Worm (Caenorhabditis elegans): ENCODE data around the gene sdf-9.
A peak's percentile ranks its signal among the peaks of the same experiment; 100 is the strongest.

Gene sdf-9

ce11 chrV:20830409-20830808, 32.4 kb downstream of the sdf-9 start:
- TF ChIP-seq ama-1 (optimal IDR thresholded peaks at IDR 0.05) (no peak), tra-4 (tag; optimal IDR thresholded peaks at IDR 0.05) (no peak), B0310.2 (tag; optimal IDR thresholded peaks at IDR 0.05) (no peak), tbx-11 (GFP tag; IDR thresholded peaks at IDR 0.05) (no peak), ceh-36 (tag; optimal IDR thresholded peaks at IDR 0.05) (no peak), tbx-37 (GFP tag; conservative IDR thresholded peaks at IDR 0.05) (no peak), hnd-1 (tag; optimal IDR thresholded peaks at IDR 0.05) (no peak), ceh-13 (GFP tag; optimal IDR thresholded peaks at IDR 0.05) (no peak), hmg-4 (GFP tag; optimal IDR thresholded peaks at IDR 0.05) (no peak), F13C5.2 (tag; optimal IDR thresholded peaks at IDR 0.05) (no peak), ets-7 (tag; optimal IDR thresholded peaks at IDR 0.05) (no peak), scrt-1 (GFP tag; IDR thresholded peaks at IDR 0.05) (no peak), hmbx-1 (tag; optimal IDR thresholded peaks at IDR 0.05) (no peak), sea-1 (GFP tag; conservative IDR thresholded peaks at IDR 0.05) (no peak), pes-1 (GFP tag; IDR thresholded peaks at IDR 0.05) (no peak), flt-1 (GFP tag; IDR thresholded peaks at IDR 0.05) (no peak), aly-1 (tag; optimal IDR thresholded peaks at IDR 0.05) (no peak)

ce11 chrV:20831867-20832266, 33.8 kb downstream of the sdf-9 start:
- TF ChIP-seq ceh-13 (GFP tag; optimal IDR thresholded peaks at IDR 0.05), result no peak
- no peak for TF ChIP-seq B0310.2 (tag; optimal IDR thresholded peaks at IDR 0.05)
- no peak for TF ChIP-seq flt-1 (GFP tag; IDR thresholded peaks at IDR 0.05)

ce11 chrV:20832554-20832963, 34.5 kb downstream of the sdf-9 start:
- peak; percentile 24 for TF ChIP-seq ceh-13 (GFP tag; optimal IDR thresholded peaks at IDR 0.05)
- TF ChIP-seq ceh-36 (tag; optimal IDR thresholded peaks at IDR 0.05), result no peak
- TF ChIP-seq tbx-37 (GFP tag; conservative IDR thresholded peaks at IDR 0.05), result 0 out of 2 replicates have a peak, but pooled peaks have one; percentile 6
- 0 out of 2 replicates have a peak, but pooled peaks have one; percentile 52 for TF ChIP-seq pes-1 (GFP tag; IDR thresholded peaks at IDR 0.05)

ce11 chrV:20837765-20838164, 39.7 kb downstream of the sdf-9 start, which contains the start of gene mrps-12:
mrps-12 (plus strand) TSS chrV:20838080.
- no peak for TF ChIP-seq tra-4 (tag; optimal IDR thresholded peaks at IDR 0.05)
- 0 out of 2 replicates have a peak, but pooled peaks have one; percentile 3 for TF ChIP-seq pes-1 (GFP tag; IDR thresholded peaks at IDR 0.05)

ce11 chrV:20838565-20838964, 40.5 kb downstream of the sdf-9 start, which contains the start of gene exos-7:
exos-7 (plus strand) TSS chrV:20838865.
- TF ChIP-seq ceh-36 (tag; optimal IDR thresholded peaks at IDR 0.05), result no peak
- no peak for TF ChIP-seq tbx-37 (GFP tag; conservative IDR thresholded peaks at IDR 0.05)
- no peak for TF ChIP-seq hnd-1 (tag; optimal IDR thresholded peaks at IDR 0.05)
- TF ChIP-seq ets-7 (tag; optimal IDR thresholded peaks at IDR 0.05), result no peak
- no peak for TF ChIP-seq sea-1 (GFP tag; conservative IDR thresholded peaks at IDR 0.05)
- no peak for TF ChIP-seq B0310.2 (tag; optimal IDR thresholded peaks at IDR 0.05)
- TF ChIP-seq tbx-11 (GFP tag; IDR thresholded peaks at IDR 0.05), result no peak
- no peak for TF ChIP-seq F13C5.2 (tag; optimal IDR thresholded peaks at IDR 0.05)
- TF ChIP-seq flt-1 (GFP tag; IDR thresholded peaks at IDR 0.05), result no peak
- no peak for TF ChIP-seq aly-1 (tag; optimal IDR thresholded peaks at IDR 0.05)
- no peak for TF ChIP-seq ama-1 (optimal IDR thresholded peaks at IDR 0.05)
- TF ChIP-seq hmbx-1 (tag; optimal IDR thresholded peaks at IDR 0.05), result no peak

DNA sequence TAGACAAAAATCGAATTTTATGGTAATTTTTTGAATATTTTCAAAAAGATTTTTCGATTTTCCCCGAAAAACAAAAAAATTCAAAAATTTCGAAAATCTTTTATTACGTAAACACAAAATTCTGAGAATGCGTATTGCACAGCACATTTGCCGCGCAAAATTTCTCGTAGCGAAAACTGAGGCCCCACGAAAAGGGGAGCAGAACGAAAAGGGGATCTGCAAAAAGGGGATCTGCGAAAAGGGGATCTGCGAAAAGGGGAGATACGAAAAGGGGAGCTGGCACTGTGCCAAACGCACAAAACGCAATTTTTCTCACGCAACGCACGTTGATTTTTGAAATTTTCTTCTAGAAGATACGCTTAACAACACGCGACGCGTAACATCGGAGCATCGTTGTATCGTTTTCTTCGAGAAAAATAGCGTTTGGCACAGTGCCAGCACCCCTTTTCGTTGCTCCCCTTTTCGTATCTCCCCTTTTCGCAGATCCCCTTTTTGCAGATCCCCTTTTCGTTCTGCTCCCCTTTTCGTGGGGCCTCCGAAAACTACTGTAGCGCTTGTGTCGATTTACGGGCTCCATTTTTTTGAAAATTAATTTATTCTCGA, 41.4 kb downstream of the sdf-9 start:
- TF ChIP-seq sea-1 (GFP tag; conservative IDR thresholded peaks at IDR 0.05) (0 out of 2 replicates have a peak, but pooled peaks have one; percentile 29), pes-1 (GFP tag; IDR thresholded peaks at IDR 0.05) (peak; percentile 63)

DNA sequence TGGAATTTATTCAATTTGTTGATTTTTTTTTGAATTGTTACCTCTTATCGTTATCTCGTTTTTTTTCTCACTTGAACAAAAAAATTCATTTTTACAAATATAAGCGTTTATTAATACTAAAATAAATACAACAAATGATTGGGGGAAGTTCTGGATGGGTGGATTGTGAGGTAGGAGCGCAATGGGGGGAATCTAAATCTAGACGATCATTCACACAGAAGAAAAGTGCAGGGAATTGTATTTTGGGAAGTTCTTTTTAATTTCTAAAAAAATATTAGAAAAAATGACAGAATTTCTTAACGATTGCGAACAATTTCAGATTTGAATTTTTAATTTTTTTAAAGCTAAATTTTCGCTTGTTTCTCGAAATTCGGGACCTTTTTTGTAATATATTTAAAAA, 43.5 kb downstream of the sdf-9 start:
- TF ChIP-seq ceh-36 (tag; optimal IDR thresholded peaks at IDR 0.05), result no peak
- TF ChIP-seq pes-1 (GFP tag; IDR thresholded peaks at IDR 0.05), result no peak
- no peak for TF ChIP-seq hmg-4 (GFP tag; optimal IDR thresholded peaks at IDR 0.05)
- no peak for TF ChIP-seq tra-4 (tag; optimal IDR thresholded peaks at IDR 0.05)
- no peak for TF ChIP-seq hmbx-1 (tag; optimal IDR thresholded peaks at IDR 0.05)
- TF ChIP-seq flt-1 (GFP tag; IDR thresholded peaks at IDR 0.05), result no peak
- TF ChIP-seq hnd-1 (tag; optimal IDR thresholded peaks at IDR 0.05), result no peak
- TF ChIP-seq ceh-13 (GFP tag; optimal IDR thresholded peaks at IDR 0.05), result no peak

ce11 chrV:20845524-20846208, 47.6 kb downstream of the sdf-9 start, which contains the start of the genes F31D4.2 and fkb-6:
F31D4.2 (minus strand) TSS chrV:20845546.
fkb-6 (plus strand) TSS chrV:20846158.
- TF ChIP-seq F13C5.2 (tag; optimal IDR thresholded peaks at IDR 0.05) (peak; percentile 56), hmg-4 (GFP tag; optimal IDR thresholded peaks at IDR 0.05) (no peak)

DNA sequence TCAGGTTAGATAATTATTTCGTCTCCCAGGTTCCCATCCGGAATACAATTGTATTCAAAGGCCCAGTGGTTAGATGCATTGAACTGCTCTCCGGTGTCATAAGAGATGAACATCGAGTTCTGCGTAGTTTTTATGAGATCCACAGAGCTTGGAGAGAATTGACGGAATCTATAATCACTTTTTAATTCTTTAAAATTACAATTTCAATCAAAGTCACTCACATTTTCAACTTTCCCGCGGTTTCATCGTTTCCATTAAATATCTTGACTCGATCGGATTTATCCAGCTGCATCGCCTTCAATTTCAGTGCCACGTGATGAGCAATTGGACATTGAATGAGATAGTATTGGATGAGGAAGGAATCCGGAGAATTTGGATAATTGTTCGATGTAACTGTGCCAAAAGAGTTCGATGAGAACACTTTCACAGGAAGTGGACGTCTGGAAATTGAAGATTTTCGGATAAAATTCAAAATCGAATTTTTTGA, 49.8 kb downstream of the sdf-9 start:
- TF ChIP-seq flt-1 (GFP tag; IDR thresholded peaks at IDR 0.05) (no peak), ets-7 (tag; optimal IDR thresholded peaks at IDR 0.05) (no peak), hmg-4 (GFP tag; optimal IDR thresholded peaks at IDR 0.05) (no peak), pes-1 (GFP tag; IDR thresholded peaks at IDR 0.05) (no peak), hmbx-1 (tag; optimal IDR thresholded peaks at IDR 0.05) (no peak)

All from whole organism, early embryonic.